Worm (Caenorhabditis elegans) whole organism, L1 larva: ENCODE results near the gene F44D12.19.

Experiments
- C04F5.9 ChIP-seq: sonication (generic microtip); optimal IDR thresholded peaks from 2 replicates; lab custom pipeline; 2016; ENCODE audit warnings: missing genetic modification characterization, missing compliant biosample characterization
- F16B12.6 ChIP-seq: fragments of 150-350 bp; optimal IDR thresholded peaks from 2 replicates; lab custom pipeline; 2014; ENCODE audit warnings: missing biosample characterization, missing genetic modification characterization
- Y116A8C.19 ChIP-seq: sonication (generic microtip); optimal IDR thresholded peaks from 2 replicates; lab custom pipeline; 2016; ENCODE audit warnings: missing compliant biosample characterization, missing genetic modification characterization, borderline replicate concordance
- aly-2 ChIP-seq: fragments of 150-350 bp; optimal IDR thresholded peaks from 2 replicates; lab custom pipeline; 2014; ENCODE audit warnings: missing biosample characterization, missing genetic modification characterization
- blmp-1 ChIP-seq: fragments of 150-350 bp; optimal IDR thresholded peaks from 2 replicates; lab custom pipeline; 2014; ENCODE audit warnings: missing biosample characterization, missing genetic modification characterization
- ceh-63 ChIP-seq: fragments of 200-800 bp; sonication (Bioruptor generic); optimal IDR thresholded peaks from 2 replicates; lab custom pipeline; 2018; ENCODE audit warnings: mild to moderate bottlenecking, missing genetic modification characterization, missing compliant biosample characterization
- ceh-8 ChIP-seq: fragments of 200-800 bp; sonication (Bioruptor generic); optimal IDR thresholded peaks from 2 replicates; lab custom pipeline; 2018; ENCODE audit warnings: mild to moderate bottlenecking, missing genetic modification characterization, moderate library complexity, missing compliant biosample characterization
- ceh-88 ChIP-seq: fragments of 200-800 bp; sonication (Bioruptor generic); IDR thresholded peaks from 2 replicates; pipeline ENCODE4 v1.3.6; 2022; ENCODE audit warnings: missing genetic modification characterization, missing compliant biosample characterization
- dpl-1 ChIP-seq, 3 experiments: fragments of 150-350 bp in 2 of 3; sonication (generic microtip) in 1 of 3; optimal IDR thresholded peaks; 2 replicates each; lab custom pipeline; 2014 to 2017; ENCODE audit warnings: missing biosample characterization in 3 of 3, missing genetic modification characterization in 3 of 3, missing genetic modification reagents in 3 of 3
- dsc-1 ChIP-seq: sonication (generic microtip); optimal IDR thresholded peaks from 2 replicates; lab custom pipeline; 2016; ENCODE audit warnings: mild to moderate bottlenecking, missing genetic modification characterization, missing compliant biosample characterization
- efl-1 ChIP-seq, 4 experiments: fragments of 150-350 bp; optimal IDR thresholded peaks in 3 of 4; peaks in 1 of 4; 1 replicate in 1 of 4; 2 replicates in 3 of 4; lab custom pipeline; 2014; ENCODE audit warnings: missing biosample characterization in 2 of 4, missing genetic modification characterization in 2 of 4, missing genetic modification reagents in 2 of 4
- egl-27 ChIP-seq, 2 experiments: fragments of 150-350 bp in 1 of 2; sonication (generic microtip); optimal IDR thresholded peaks; 3 replicates each; lab custom pipeline; 2017 to 2018; ENCODE audit warnings: missing biosample characterization in 2 of 2, missing genetic modification characterization in 2 of 2, missing genetic modification reagents in 2 of 2
- elt-2 ChIP-seq: sonication (generic microtip); optimal IDR thresholded peaks from 2 replicates; lab custom pipeline; 2016; ENCODE audit warnings: missing genetic modification characterization, mild to moderate bottlenecking, inconsistent platforms, missing compliant biosample characterization, missing genetic modification reagents
- ets-5 ChIP-seq: fragments of 200-800 bp; sonication (Bioruptor generic); IDR thresholded peaks from 2 replicates; pipeline ENCODE4 v1.3.6; 2022; ENCODE audit warnings: missing genetic modification characterization, missing compliant biosample characterization
- fkh-10 ChIP-seq: sonication (generic microtip); optimal IDR thresholded peaks from 2 replicates; lab custom pipeline; 2017; ENCODE audit warnings: missing biosample characterization, missing genetic modification reagents, missing genetic modification characterization
- fkh-4 ChIP-seq: sonication (generic microtip); optimal IDR thresholded peaks from 2 replicates; lab custom pipeline; 2016; ENCODE audit warnings: missing compliant biosample characterization, missing genetic modification characterization, borderline replicate concordance
- hpl-2 ChIP-seq: fragments of 150-350 bp; optimal IDR thresholded peaks from 2 replicates; lab custom pipeline; 2014; ENCODE audit warnings: missing biosample characterization, missing genetic modification reagents, missing genetic modification characterization
- jun-1 ChIP-seq: fragments of 150-350 bp; optimal IDR thresholded peaks from 2 replicates; lab custom pipeline; 2014; ENCODE audit warnings: missing biosample characterization, missing genetic modification reagents, missing genetic modification characterization
- lin-13 ChIP-seq: fragments of 150-350 bp; optimal IDR thresholded peaks from 2 replicates; lab custom pipeline; 2014; ENCODE audit warnings: missing biosample characterization, missing genetic modification reagents, missing genetic modification characterization
- lin-35 ChIP-seq, 2 experiments: fragments of 150-350 bp; optimal IDR thresholded peaks; 2 replicates each; lab custom pipeline; 2014; ENCODE audit warnings: missing biosample characterization in 2 of 2, missing genetic modification characterization in 2 of 2, missing genetic modification reagents in 2 of 2
- lin-39 ChIP-seq: fragments of 150-350 bp; optimal IDR thresholded peaks from 2 replicates; lab custom pipeline; 2014; ENCODE audit warnings: missing biosample characterization, missing genetic modification reagents, missing genetic modification characterization
- lsy-2 ChIP-seq, 2 experiments: fragments of 150-350 bp; optimal IDR thresholded peaks; 2 replicates each; lab custom pipeline; 2014; ENCODE audit warnings: missing biosample characterization in 2 of 2, missing genetic modification characterization in 2 of 2
- mdl-1 ChIP-seq, 2 experiments: fragments of 150-350 bp; optimal IDR thresholded peaks; 2 replicates each; lab custom pipeline; 2014 to 2017; ENCODE audit warnings: missing biosample characterization in 2 of 2, missing genetic modification characterization in 2 of 2, inconsistent platforms in 1 of 2
- mep-1 ChIP-seq: fragments of 150-350 bp; optimal IDR thresholded peaks from 2 replicates; lab custom pipeline; 2014; ENCODE audit warnings: missing biosample characterization, missing genetic modification characterization
- nhr-11 ChIP-seq: fragments of 150-350 bp; optimal IDR thresholded peaks from 2 replicates; lab custom pipeline; 2014; ENCODE audit warnings: missing biosample characterization, missing genetic modification characterization
- nhr-12 ChIP-seq: sonication (generic microtip); optimal IDR thresholded peaks from 2 replicates; lab custom pipeline; 2017; ENCODE audit warnings: missing biosample characterization, missing genetic modification characterization
- nhr-19 ChIP-seq: fragments of 200-800 bp; sonication (Bioruptor generic); conservative IDR thresholded peaks from 2 replicates; pipeline ENCODE4 v1.3.6; 2022; ENCODE audit warnings: missing genetic modification characterization, missing compliant biosample characterization
- nhr-28 ChIP-seq: fragments of 150-350 bp; optimal IDR thresholded peaks from 2 replicates; lab custom pipeline; 2014; ENCODE audit warnings: missing biosample characterization, missing genetic modification characterization
- nhr-47 ChIP-seq: sonication (generic microtip); optimal IDR thresholded peaks from 2 replicates; lab custom pipeline; 2016; ENCODE audit warnings: mild to moderate bottlenecking, missing genetic modification characterization, moderate library complexity, missing compliant biosample characterization
- nhr-71 ChIP-seq: sonication (generic microtip); optimal IDR thresholded peaks from 2 replicates; lab custom pipeline; 2016; ENCODE audit warnings: mild to moderate bottlenecking, missing genetic modification characterization, moderate library complexity, missing compliant biosample characterization
- nhr-76 ChIP-seq: sonication (generic microtip); optimal IDR thresholded peaks from 2 replicates; lab custom pipeline; 2017; ENCODE audit warnings: missing biosample characterization, missing genetic modification characterization
- nhr-77 ChIP-seq: fragments of 150-350 bp; optimal IDR thresholded peaks from 2 replicates; lab custom pipeline; 2014; ENCODE audit warnings: missing biosample characterization, missing genetic modification characterization
- nhr-84 ChIP-seq: sonication (generic microtip); optimal IDR thresholded peaks from 2 replicates; lab custom pipeline; 2017; ENCODE audit warnings: missing biosample characterization, missing genetic modification characterization
- nhr-85 ChIP-seq: sonication (generic microtip); peaks from one replicate; lab custom pipeline; 2016; ENCODE audit warnings: missing genetic modification characterization, inconsistent platforms, missing compliant biosample characterization
- pax-3 ChIP-seq: fragments of 200-800 bp; sonication (Bioruptor generic); optimal IDR thresholded peaks from 2 replicates; lab custom pipeline; 2018; ENCODE audit warnings: mild to moderate bottlenecking, missing genetic modification characterization, moderate library complexity, missing compliant biosample characterization
- rnt-1 ChIP-seq: sonication (generic microtip); optimal IDR thresholded peaks from 2 replicates; lab custom pipeline; 2016; ENCODE audit warnings: mild to moderate bottlenecking, missing genetic modification characterization, moderate library complexity, missing compliant biosample characterization
- skn-1 ChIP-seq: fragments of 150-350 bp; optimal IDR thresholded peaks from 2 replicates; lab custom pipeline; 2014; ENCODE audit warnings: missing biosample characterization, missing genetic modification characterization
- snu-23 ChIP-seq: sonication (generic microtip); optimal IDR thresholded peaks from 2 replicates; lab custom pipeline; 2016; ENCODE audit warnings: missing genetic modification characterization, missing compliant biosample characterization
- sox-4 ChIP-seq: sonication (generic microtip); optimal IDR thresholded peaks from 2 replicates; lab custom pipeline; 2016; ENCODE audit warnings: missing genetic modification characterization, missing compliant biosample characterization
- swsn-7 ChIP-seq: sonication (generic microtip); optimal IDR thresholded peaks from 2 replicates; lab custom pipeline; 2016; ENCODE audit warnings: missing genetic modification characterization, missing compliant biosample characterization
- tbx-2 ChIP-seq: sonication (generic microtip); optimal IDR thresholded peaks from 2 replicates; lab custom pipeline; 2016; ENCODE audit warnings: missing genetic modification characterization, missing compliant biosample characterization
- tlp-1 ChIP-seq: fragments of 150-350 bp; optimal IDR thresholded peaks from 2 replicates; lab custom pipeline; 2014; ENCODE audit warnings: missing biosample characterization, missing genetic modification characterization
- unc-62 ChIP-seq: fragments of 150-350 bp; optimal IDR thresholded peaks from 2 replicates; lab custom pipeline; 2014; ENCODE audit warnings: missing biosample characterization, missing genetic modification reagents, missing genetic modification characterization
- unc-86 ChIP-seq: sonication (generic microtip); optimal IDR thresholded peaks from 2 replicates; lab custom pipeline; 2016; ENCODE audit warnings: missing genetic modification characterization, missing compliant biosample characterization
- unc-98 ChIP-seq: fragments of 200-800 bp; sonication (Bioruptor generic); IDR thresholded peaks from 2 replicates; pipeline ENCODE4 v1.3.6; 2022; ENCODE audit warnings: missing genetic modification characterization, missing compliant biosample characterization
- xbp-1 ChIP-seq: sonication (generic microtip); optimal IDR thresholded peaks from 2 replicates; lab custom pipeline; 2016; ENCODE audit warnings: missing genetic modification characterization, missing compliant biosample characterization
- zip-4 ChIP-seq: fragments of 200-800 bp; sonication (Bioruptor generic); optimal IDR thresholded peaks from 2 replicates; lab custom pipeline; 2018; ENCODE audit warnings: mild to moderate bottlenecking, missing genetic modification characterization, moderate library complexity, missing compliant biosample characterization
- ztf-11 ChIP-seq, 2 experiments: sonication (generic microtip); optimal IDR thresholded peaks; 2 replicates each; lab custom pipeline; 2016 to 2017; ENCODE audit warnings: missing genetic modification characterization in 2 of 2, missing biosample characterization in 1 of 2, missing compliant biosample characterization in 1 of 2
- ztf-4 ChIP-seq: fragments of 150-350 bp; optimal IDR thresholded peaks from 2 replicates; lab custom pipeline; 2014; ENCODE audit warnings: missing biosample characterization, missing genetic modification characterization

The F44D12.19 gene

DNA sequence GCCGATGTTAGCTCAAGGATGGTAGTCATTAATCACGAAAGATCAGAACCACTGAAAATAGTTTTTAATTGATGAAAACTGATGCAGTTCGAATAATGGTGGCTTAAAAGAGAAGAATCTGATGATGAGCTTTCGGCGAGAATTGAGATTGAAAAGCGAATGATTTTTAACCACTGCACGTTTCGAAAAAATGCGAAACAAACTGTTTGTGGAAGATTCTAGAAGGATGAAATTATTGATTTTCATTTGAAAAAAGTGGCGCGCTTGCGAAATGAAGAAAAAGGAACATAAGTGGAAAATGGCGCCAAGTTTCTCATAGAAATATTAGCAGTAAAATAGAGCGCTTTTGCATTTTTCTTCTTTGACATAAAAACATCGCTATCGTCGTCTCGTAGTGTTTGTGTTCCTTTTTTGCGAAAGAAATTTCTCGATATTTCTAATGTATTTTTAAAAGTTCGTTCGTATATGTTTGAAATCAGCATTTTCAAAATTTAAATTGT lies 26.4 kb upstream of the F44D12.19 start, which contains the start of gene uba-1 (continued):
- TF ChIP-seq nhr-12 (tag; lab: Kevin White, UChicago) = no peak
- no peak for TF ChIP-seq fkh-4 (tag; lab: Kevin White, UChicago)
- no peak for TF ChIP-seq unc-86 (tag; lab: Kevin White, UChicago)

DNA sequence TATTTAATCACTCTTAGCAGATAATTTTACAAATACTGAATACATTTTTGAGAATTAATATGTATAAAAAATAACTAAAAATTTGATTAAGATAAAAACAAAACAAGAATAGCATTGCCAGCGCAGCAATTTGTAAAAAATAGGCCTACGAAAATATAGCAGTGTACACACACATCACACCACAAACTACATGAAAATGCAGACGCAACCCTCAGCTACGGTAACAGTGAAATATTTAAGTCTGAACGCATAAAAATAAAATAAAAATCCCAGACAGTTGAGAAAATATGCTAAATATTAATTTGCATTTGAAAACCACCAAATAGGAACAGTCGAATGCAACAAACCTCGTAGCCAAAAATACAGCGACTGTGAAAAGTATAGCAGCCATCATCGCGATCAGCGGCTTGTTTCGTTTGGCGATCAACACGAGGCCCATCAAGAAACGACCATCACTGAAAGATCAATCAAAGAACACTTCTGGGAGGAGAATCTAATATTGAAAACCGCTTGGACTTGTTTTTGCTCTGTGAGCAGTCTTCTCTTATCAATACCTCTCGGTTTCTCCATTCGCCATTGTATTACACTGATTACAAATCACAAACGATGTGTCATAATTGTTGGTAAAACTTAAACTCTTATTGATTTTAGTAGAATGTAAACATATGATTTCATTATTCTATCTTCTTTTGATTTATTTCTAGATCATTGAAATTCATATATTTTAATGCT lies 22.7 kb upstream of the F44D12.19 start, which contains the start of gene pyp-1:
Gene pyp-1 (minus strand): TSS at position 439 of the 732 bp plus-strand sequence.
- TF ChIP-seq mep-1 = peak; percentile 46
- TF ChIP-seq lin-39 = no peak
- peak; percentile 10 for TF ChIP-seq xbp-1 (tag; lab: Kevin White, UChicago)
- TF ChIP-seq unc-98 = no peak
- TF ChIP-seq lsy-2 (tag; optimal IDR thresholded peaks at IDR 0.05; lab: Kevin White, UChicago) = peak; percentile 11 to 72
- no peak for TF ChIP-seq ceh-88 (GFP tag; lab: Robert Waterston, UW)
- no peak for TF ChIP-seq sox-4 (tag; lab: Kevin White, UChicago)
- TF ChIP-seq egl-27 (tag; optimal IDR thresholded peaks at IDR 0.05; lab: Kevin White, UChicago) = no peak
- no peak for TF ChIP-seq jun-1 (tag; lab: Kevin White, UChicago)
- no peak for TF ChIP-seq efl-1 (optimal IDR thresholded peaks at IDR 0.05; lab: Kevin White, UChicago)
- peak in 1 of 2 experiments; percentile 28 for TF ChIP-seq efl-1 (GFP tag; optimal IDR thresholded peaks at IDR 0.05 in 1 of 2; lab: Kevin White, UChicago)
- no peak for TF ChIP-seq nhr-84 (tag; lab: Kevin White, UChicago)
- no peak for TF ChIP-seq tlp-1 (tag; lab: Kevin White, UChicago)
- no peak for TF ChIP-seq nhr-28 (tag; lab: Kevin White, UChicago)
- TF ChIP-seq nhr-77 (tag; lab: Kevin White, UChicago) = no peak
- TF ChIP-seq lin-35 (GFP tag; optimal IDR thresholded peaks at IDR 0.05; lab: Kevin White, UChicago) = peak; percentile 10 to 14
- TF ChIP-seq nhr-76 = no peak
- TF ChIP-seq pax-3 (tag; lab: Kevin White, UChicago) = no peak
- no peak for TF ChIP-seq aly-2 (tag; lab: Kevin White, UChicago)
- TF ChIP-seq skn-1 (tag; lab: Kevin White, UChicago) = no peak
- peak; percentile 26 for TF ChIP-seq snu-23 (GFP tag; lab: Kevin White, UChicago)
- TF ChIP-seq nhr-12 (tag; lab: Kevin White, UChicago) = no peak
- no peak for TF ChIP-seq ceh-8 (GFP tag; lab: Kevin White, UChicago)
- TF ChIP-seq fkh-4 (tag; lab: Kevin White, UChicago) = no peak
- no peak for TF ChIP-seq dsc-1
- no peak for TF ChIP-seq lin-13 (GFP tag; lab: Kevin White, UChicago)
- TF ChIP-seq ztf-11 (tag; optimal IDR thresholded peaks at IDR 0.05; lab: Kevin White, UChicago) = no peak
- peak; percentile 22 for TF ChIP-seq nhr-47 (tag; lab: Kevin White, UChicago)
- peak; percentile 20 for TF ChIP-seq elt-2 (tag; lab: Kevin White, UChicago)
- peak in 1 of 3 experiments; percentile 41 for TF ChIP-seq dpl-1 (GFP tag; optimal IDR thresholded peaks at IDR 0.05; lab: Kevin White, UChicago)
- TF ChIP-seq unc-62 = no peak
- TF ChIP-seq F16B12.6 (tag; lab: Kevin White, UChicago) = peak; percentile 78
- peak; percentile 45 for TF ChIP-seq nhr-71 (tag; lab: Kevin White, UChicago)
- no peak for TF ChIP-seq Y116A8C.19 (tag; lab: Kevin White, UChicago)
- TF ChIP-seq rnt-1 = peak; percentile 12
- TF ChIP-seq ets-5 (GFP tag; lab: Robert Waterston, UW) = no peak
- peak in 1 of 2 experiments; percentile 28 for TF ChIP-seq mdl-1 (tag; optimal IDR thresholded peaks at IDR 0.05; lab: Kevin White, UChicago)
- TF ChIP-seq ceh-63 = no peak
- no peak for TF ChIP-seq tbx-2 (tag; lab: Kevin White, UChicago)
- no peak for TF ChIP-seq swsn-7 (tag; lab: Kevin White, UChicago)
- TF ChIP-seq ztf-4 (tag; lab: Kevin White, UChicago) = no peak
- no peak for TF ChIP-seq nhr-11
- TF ChIP-seq blmp-1 (tag; lab: Kevin White, UChicago) = peak; percentile 25
- TF ChIP-seq hpl-2 = no peak
- TF ChIP-seq nhr-85 (tag; lab: Kevin White, UChicago) = no peak
- no peak for TF ChIP-seq C04F5.9 (tag; lab: Kevin White, UChicago)
- TF ChIP-seq nhr-19 (GFP tag; lab: Robert Waterston, UW) = peak; percentile 88
- no peak for TF ChIP-seq zip-4
- no peak for TF ChIP-seq fkh-10 (GFP tag; lab: Kevin White, UChicago)
